Fruit fly (Drosophila melanogaster) whole organism, prepupa: ENCODE results near the gene CG3288.

Source experiments
- CG31627 ChIP-seq: fragments of 200-800 bp; sonication (Bioruptor generic); optimal IDR thresholded peaks from 3 replicates; lab custom pipeline; 2016; ENCODE audit warnings: missing biosample characterization, missing genetic modification characterization
- CG7368 ChIP-seq: fragments of 200-800 bp; sonication (Bioruptor generic); optimal IDR thresholded peaks from 3 replicates; lab custom pipeline; 2016; ENCODE audit warnings: missing biosample characterization, missing genetic modification characterization
- CG9139 ChIP-seq: fragments of 200-800 bp; sonication (Bioruptor generic); optimal IDR thresholded peaks from 3 replicates; lab custom pipeline; 2017; ENCODE audit warnings: missing biosample characterization, mild to moderate bottlenecking, missing genetic modification characterization
- Gug ChIP-seq: fragments of 200-800 bp; sonication (Bioruptor generic); IDR thresholded peaks from 2 replicates; pipeline ENCODE4 v1.3.6; 2022; ENCODE audit warnings: missing biosample characterization, missing genetic modification characterization
- Hr39 ChIP-seq: fragments of 200-800 bp; sonication (Bioruptor generic); optimal IDR thresholded peaks from 2 replicates; lab custom pipeline; 2016; ENCODE audit warnings: missing biosample characterization, missing genetic modification characterization
- dsx ChIP-seq: fragments of 200-800 bp; optimal IDR thresholded peaks from 3 replicates; lab custom pipeline; 2019; ENCODE audit warnings: missing biosample characterization, mild to moderate bottlenecking, missing genetic modification characterization, moderate library complexity; ENCODE audit not compliant: poor library complexity, severe bottlenecking
- topi ChIP-seq: fragments of 200-800 bp; sonication (Bioruptor generic); optimal IDR thresholded peaks from 3 replicates; lab custom pipeline; 2016; ENCODE audit warnings: missing biosample characterization, missing genetic modification characterization

DNA sequence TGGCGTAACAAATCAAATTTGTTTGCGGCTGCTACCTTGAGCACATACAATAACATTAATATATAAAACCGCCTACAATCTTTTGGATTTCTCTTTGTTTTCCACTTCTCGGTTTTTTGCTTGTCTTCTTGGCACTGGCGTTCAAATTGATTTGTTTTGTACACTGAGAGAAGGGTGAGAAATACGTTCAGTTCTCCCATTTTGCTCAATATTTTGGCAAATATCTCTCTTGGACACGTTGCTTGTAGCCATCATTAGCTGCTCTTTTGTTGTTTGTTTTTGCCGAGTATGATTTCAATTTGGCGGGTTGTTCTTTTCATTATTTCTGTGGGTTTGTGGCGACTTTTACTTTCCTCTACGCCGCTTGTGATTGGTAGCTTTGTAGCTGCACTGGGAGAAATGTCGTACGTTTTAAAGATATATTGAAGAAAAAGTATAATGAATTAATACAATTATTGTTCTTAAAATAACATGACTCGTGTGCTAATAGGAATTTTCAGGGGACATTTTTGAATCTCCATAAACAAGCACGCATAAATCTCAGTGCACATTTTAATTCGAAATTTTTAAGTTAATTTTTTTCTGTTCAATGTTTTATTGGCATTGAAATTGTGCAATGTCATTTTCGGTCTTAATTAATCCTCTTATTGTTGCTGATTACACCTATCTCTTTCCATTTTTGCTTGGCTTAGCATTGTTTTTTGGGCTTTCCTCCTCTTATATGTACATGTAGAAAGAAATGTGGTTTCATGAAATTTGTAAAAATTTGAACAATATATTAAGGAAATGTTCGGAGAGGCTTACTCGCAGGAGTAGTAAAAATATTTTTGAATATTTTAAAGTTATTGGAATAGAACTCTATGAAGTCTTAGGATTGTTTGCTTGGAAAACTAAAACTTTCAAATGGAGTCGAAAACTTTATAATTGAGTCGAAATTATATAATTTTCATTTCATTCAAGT, 8.8 kb upstream of the CG3288 start:
- TF ChIP-seq Gug (GFP tag; lab: Robert Waterston, UW) (no peak), Hr39 (peak; percentile 35), CG7368 (no peak), topi (GFP tag; lab: Kevin White, UChicago) (peak; percentile 50), CG9139 (GFP tag; lab: Kevin White, UChicago) (no peak), CG31627 (GFP tag; lab: Kevin White, UChicago) (peak; percentile 36), dsx (GFP tag; lab: Kevin White, UChicago) (no peak)
